Worm (Caenorhabditis elegans): ENCODE results near the gene asp-19.

DNA sequence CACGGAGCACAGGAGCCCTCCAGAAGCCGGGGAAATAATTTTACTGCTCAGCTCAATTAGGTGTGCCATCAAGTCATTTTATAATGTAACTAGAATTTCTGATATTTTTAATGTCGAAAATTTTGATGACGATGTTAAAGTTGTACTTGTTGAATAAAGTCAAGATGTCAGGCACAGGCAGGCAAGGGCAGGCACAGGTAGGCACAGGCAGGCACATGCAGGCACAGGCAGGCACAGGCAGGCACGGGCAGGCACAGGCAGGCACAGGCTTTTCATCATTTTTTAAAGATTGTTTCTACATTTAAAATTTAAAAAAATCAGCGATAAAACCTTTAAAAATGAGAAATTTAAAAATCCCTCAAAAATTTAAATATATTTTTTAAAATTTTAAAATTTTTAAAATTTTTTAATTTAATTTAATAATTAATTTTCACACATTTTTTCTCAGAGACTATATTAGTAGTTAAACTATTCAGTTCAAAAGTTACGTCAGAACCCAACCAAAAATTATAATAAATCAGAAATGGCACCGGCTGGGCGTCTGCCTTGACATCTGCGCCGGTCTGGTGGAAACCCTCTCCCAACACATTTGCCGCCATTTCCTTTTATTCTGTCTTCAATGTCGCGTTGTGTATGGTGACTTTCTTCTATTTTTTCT is 19.8 kb downstream of the asp-19 start, which contains the start of gene Y17D7C.6:
- TF ChIP-seq fax-1 (tag; optimal IDR thresholded peaks at IDR 0.05) (no peak), hlh-15 (tag; optimal IDR thresholded peaks at IDR 0.05) (no peak)
